Fruit fly (Drosophila melanogaster): ENCODE results near the gene hoe1.

The hoe1 gene

DNA sequence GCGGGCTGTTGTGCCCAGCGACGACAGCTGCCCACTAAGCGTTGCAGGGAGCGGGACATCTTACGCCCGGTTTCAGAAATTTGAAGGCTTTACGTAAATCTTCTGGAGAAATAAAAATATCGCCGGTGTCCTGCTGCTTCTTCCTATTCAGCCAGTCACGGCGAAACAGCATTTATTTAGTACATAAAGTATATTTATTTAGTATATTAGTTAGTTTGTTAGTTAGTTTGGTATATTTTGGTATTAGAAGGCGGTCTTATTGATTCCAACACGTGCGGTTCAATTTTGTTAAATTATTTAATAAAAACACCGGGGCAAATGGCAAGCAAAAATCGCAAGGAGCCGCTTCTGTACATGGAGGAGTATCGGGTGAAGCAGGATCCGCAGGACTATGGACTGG is 36.6 kb upstream of the hoe1 start, which contains the start of the genes Scox and Polr1C (continued):
- TF ChIP-seq lab (GFP tag; optimal IDR thresholded peaks at IDR 0.05) (no peak), phol (tag; optimal IDR thresholded peaks at IDR 0.05) (no peak), Sox102F (GFP tag; optimal IDR thresholded peaks at IDR 0.05) (no peak), Hmr (GFP tag; optimal IDR thresholded peaks at IDR 0.05) (no peak), wek (GFP tag; optimal IDR thresholded peaks at IDR 0.05) (no peak), E2f2 (GFP tag; IDR thresholded peaks at IDR 0.05) (peak; percentile 34; the same call in 1 of the 2 replicates), tup (GFP tag; optimal IDR thresholded peaks at IDR 0.05) (no peak), zen (tag; optimal IDR thresholded peaks at IDR 0.05) (no peak), CG4854 (GFP tag; optimal IDR thresholded peaks at IDR 0.05) (no peak), CG13894 (tag; optimal IDR thresholded peaks at IDR 0.05) (no peak), YL-1 (GFP tag; optimal IDR thresholded peaks at IDR 0.05) (peak; percentile 58), aop (GFP tag; IDR thresholded peaks at IDR 0.05) (no peak), CG9797 (GFP tag; optimal IDR thresholded peaks at IDR 0.05) (peak; percentile 55), run (tag; optimal IDR thresholded peaks at IDR 0.05) (no peak), repo (GFP tag; optimal IDR thresholded peaks at IDR 0.05) (no peak), sim (GFP tag; IDR thresholded peaks at IDR 0.05) (no peak), dm (GFP tag; optimal IDR thresholded peaks at IDR 0.05) (peak; percentile 36), CG11456 (GFP tag; IDR thresholded peaks at IDR 0.05) (no peak), her (GFP tag; optimal IDR thresholded peaks at IDR 0.05) (no peak), maf-S (GFP tag; optimal IDR thresholded peaks at IDR 0.05) (no peak), CG12659 (GFP tag; optimal IDR thresholded peaks at IDR 0.05) (no peak), pzg (GFP tag; optimal IDR thresholded peaks at IDR 0.05) (peak; percentile 46), CG10565 (GFP tag; optimal IDR thresholded peaks at IDR 0.05) (no peak), BEAF-32 (GFP tag; optimal IDR thresholded peaks at IDR 0.05) (peak; percentile 31), CG6254 (GFP tag; optimal IDR thresholded peaks at IDR 0.05) (no peak), CG2712 (tag; optimal IDR thresholded peaks at IDR 0.05) (no peak), trem (tag; optimal IDR thresholded peaks at IDR 0.05) (peak; percentile 7), caup (GFP tag; optimal IDR thresholded peaks at IDR 0.05; ENCODE audit: severe bottlenecking) (no peak), Max (GFP tag; optimal IDR thresholded peaks at IDR 0.05) (peak; percentile 33), MESR4 (GFP tag; optimal IDR thresholded peaks at IDR 0.05) (peak; percentile 44), NK7.1 (GFP tag; optimal IDR thresholded peaks at IDR 0.05) (no peak), nerfin-2 (GFP tag; IDR thresholded peaks at IDR 0.05; ENCODE audit: partially characterized antibody) (no peak), odd (GFP tag; optimal IDR thresholded peaks at IDR 0.05) (no peak), CG16815 (GFP tag; optimal IDR thresholded peaks at IDR 0.05) (no peak), CG2889 (GFP tag; IDR thresholded peaks at IDR 0.05) (no peak), CG15696 (tag; optimal IDR thresholded peaks at IDR 0.05) (no peak), Ssrp (tag; optimal IDR thresholded peaks at IDR 0.05) (no peak), CG33557 (GFP tag; optimal IDR thresholded peaks at IDR 0.05) (no peak)

DNA sequence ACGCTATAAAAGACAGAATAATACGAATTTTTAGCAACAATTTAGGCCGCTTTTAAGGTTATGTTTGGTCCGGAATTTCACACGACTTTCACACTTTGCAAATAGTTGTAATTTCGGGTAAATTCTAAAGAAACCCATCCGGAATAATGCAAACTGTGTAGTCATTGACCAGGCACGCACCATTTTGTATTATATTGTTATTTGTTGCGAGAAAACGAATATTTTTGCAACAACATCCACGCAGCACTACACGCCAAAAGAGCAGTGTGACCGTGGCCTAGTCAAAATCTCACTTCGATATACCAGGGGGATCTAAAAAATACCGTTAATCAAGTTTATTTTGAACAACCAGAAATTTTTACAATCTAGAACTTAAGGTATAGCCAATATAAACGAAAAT is 35.3 kb upstream of the hoe1 start, which contains the start of gene eIF3i:
TSS of gene eIF3i (minus strand) at position 265 of the 400 bp plus-strand sequence.
- TF ChIP-seq CG15073 (GFP tag; optimal IDR thresholded peaks at IDR 0.05) (no peak), CG13287 (GFP tag; IDR thresholded peaks at IDR 0.05; ENCODE audit: partially characterized antibody) (peak; percentile 20; the same call in 1 of the 2 replicates), CG34422 (GFP tag; IDR thresholded peaks at IDR 0.05) (peak; percentile 49; the same call in 1 of the 3 replicates), Med (GFP tag) (peak; percentile 65), ap (GFP tag; IDR thresholded peaks at IDR 0.05) (no peak), vnd (GFP tag; IDR thresholded peaks at IDR 0.05; ENCODE audit: partially characterized antibody) (no peak), CG34376 (GFP tag; optimal IDR thresholded peaks at IDR 0.05) (no peak), Dek (tag; optimal IDR thresholded peaks at IDR 0.05) (no peak), kah (GFP tag; optimal IDR thresholded peaks at IDR 0.05) (no peak), scrt (GFP tag; optimal IDR thresholded peaks at IDR 0.05) (no peak), CG9797 (GFP tag; optimal IDR thresholded peaks at IDR 0.05) (peak; percentile 64), CG4360 (GFP tag; IDR thresholded peaks at IDR 0.05) (0 out of 2 replicates have a peak, but pooled peaks have one; percentile 33), BEAF-32 (GFP tag; optimal IDR thresholded peaks at IDR 0.05) (peak; percentile 17), cg (GFP tag; optimal IDR thresholded peaks at IDR 0.05) (no peak), CG12236 (GFP tag; optimal IDR thresholded peaks at IDR 0.05) (no peak)

Measured in whole organism, embryonic.